Fruit fly (Drosophila melanogaster): ENCODE data around the gene NANS.
"Not testable (repeated sequence)": the region's sequence is repeated elsewhere in the genome, so short reads cannot be mapped to it uniquely, and the experiment has no call there.

The NANS gene

dm6 chr3R:12459879-12460522, 33.6 kb downstream of the NANS start, which contains the start of the genes CG5961 and Polr3C:
Gene CG5961, minus strand, starts transcription at chr3R:12460294.
Gene Polr3C, plus strand, starts transcription at chr3R:12460414.
- TF ChIP-seq Mnt (GFP tag; optimal IDR thresholded peaks at IDR 0.05) (peak; percentile 82), CG7045 (GFP tag; optimal IDR thresholded peaks at IDR 0.05) (no peak), cic (GFP tag; optimal IDR thresholded peaks at IDR 0.05) (peak; percentile 39), tj (GFP tag; optimal IDR thresholded peaks at IDR 0.05) (peak; percentile 85), CG12768 (GFP tag; optimal IDR thresholded peaks at IDR 0.05) (no peak), CG7101 (tag; optimal IDR thresholded peaks at IDR 0.05) (peak; percentile 16), bab1 (GFP tag; optimal IDR thresholded peaks at IDR 0.05) (peak; percentile 49), CG14711 (tag; optimal IDR thresholded peaks at IDR 0.05) (no peak)

- not testable (repeated sequence) for TF ChIP-seq cnc (optimal IDR thresholded peaks at IDR 0.05); CG12768 (GFP tag; optimal IDR thresholded peaks at IDR 0.05); kay (GFP tag; ENCODE audit: borderline replicate concordance)
Observed at dm6 chr3R:12465198-12465597, 38.8 kb downstream of the NANS start, which contains the start of gene CG5608. Gene CG5608, minus strand, starts transcription at chr3R:12465298.

dm6 chr3R:12467675-12468074, 41.3 kb downstream of the NANS start, which contains the start of gene Hsp70Ba:
Gene Hsp70Ba, minus strand, starts transcription at chr3R:12467776.
- TF ChIP-seq cic, CG5204, toe (GFP tag; optimal IDR thresholded peaks at IDR 0.05): not testable (repeated sequence)
